Fruit fly (Drosophila melanogaster): ENCODE data around the gene pch2.

Gene pch2

dm6 chr3R:8524277-8524676 lies 37.3 kb downstream of the pch2 start (continued):
- no peak for TF ChIP-seq wor (GFP tag; IDR thresholded peaks at IDR 0.05)
- no peak for TF ChIP-seq CG4282 (GFP tag; optimal IDR thresholded peaks at IDR 0.05)
- no peak for TF ChIP-seq CG7963 (GFP tag; IDR thresholded peaks at IDR 0.05; ENCODE audit: partially characterized antibody)
- TF ChIP-seq ewg (GFP tag; optimal IDR thresholded peaks at IDR 0.05), result no peak
- TF ChIP-seq CG14050 (GFP tag; IDR thresholded peaks at IDR 0.05), result no peak; the same call in 2 of the 3 replicates
- TF ChIP-seq pum (GFP tag; optimal IDR thresholded peaks at IDR 0.05), result no peak
- TF ChIP-seq gcm2 (GFP tag; optimal IDR thresholded peaks at IDR 0.05), result no peak
- no peak for TF ChIP-seq maf-S (GFP tag; optimal IDR thresholded peaks at IDR 0.05)
- TF ChIP-seq CG31365 (tag; optimal IDR thresholded peaks at IDR 0.05), result no peak
- TF ChIP-seq exex (tag; optimal IDR thresholded peaks at IDR 0.05), result no peak
- TF ChIP-seq CG11696 (GFP tag; IDR thresholded peaks at IDR 0.05), result no peak
- TF ChIP-seq CG2678 (tag; optimal IDR thresholded peaks at IDR 0.05), result peak; percentile 55
- no peak for TF ChIP-seq Lhr (GFP tag; optimal IDR thresholded peaks at IDR 0.05)
- peak; percentile 6 for TF ChIP-seq NfI (GFP tag; optimal IDR thresholded peaks at IDR 0.05)
- TF ChIP-seq CG9797 (GFP tag; optimal IDR thresholded peaks at IDR 0.05), result no peak
- TF ChIP-seq repo (GFP tag; optimal IDR thresholded peaks at IDR 0.05), result no peak
- TF ChIP-seq CG12744 (GFP tag; optimal IDR thresholded peaks at IDR 0.05), result no peak
- no peak for TF ChIP-seq Hsf (GFP tag; optimal IDR thresholded peaks at IDR 0.05)
- TF ChIP-seq CG34224 (GFP tag; IDR thresholded peaks at IDR 0.05; ENCODE audit: partially characterized antibody), result no peak
- no peak for TF ChIP-seq slou (GFP tag; optimal IDR thresholded peaks at IDR 0.05)
- TF ChIP-seq CG17802 (tag; optimal IDR thresholded peaks at IDR 0.05), result no peak
- TF ChIP-seq Neu2 (GFP tag; optimal IDR thresholded peaks at IDR 0.05; ENCODE audit: borderline replicate concordance), result no peak
- no peak for TF ChIP-seq Hr51 (GFP tag; optimal IDR thresholded peaks at IDR 0.05)
- TF ChIP-seq CG30020 (tag; optimal IDR thresholded peaks at IDR 0.05), result no peak
- TF ChIP-seq dmrt11E (tag; optimal IDR thresholded peaks at IDR 0.05), result no peak
- TF ChIP-seq insv (GFP tag; optimal IDR thresholded peaks at IDR 0.05), result no peak
- no peak for TF ChIP-seq Gsc (GFP tag; IDR thresholded peaks at IDR 0.05)
- no peak for TF ChIP-seq CG14710 (tag; optimal IDR thresholded peaks at IDR 0.05)
- TF ChIP-seq CG1602 (GFP tag; optimal IDR thresholded peaks at IDR 0.05), result no peak
- TF ChIP-seq CG6689 (GFP tag; IDR thresholded peaks at IDR 0.05), result 0 out of 2 replicates have a peak, but pooled peaks have one; percentile 16
- peak; percentile 16; the same call in 1 of the 2 replicates for TF ChIP-seq Adf1 (GFP tag; IDR thresholded peaks at IDR 0.05)
- no peak for TF ChIP-seq Sox100B (GFP tag; optimal IDR thresholded peaks at IDR 0.05)
- no peak for TF ChIP-seq CG5180 (GFP tag; optimal IDR thresholded peaks at IDR 0.05)
- TF ChIP-seq sc (optimal IDR thresholded peaks at IDR 0.05), result no peak
- no peak for TF ChIP-seq sc (GFP tag; optimal IDR thresholded peaks at IDR 0.05)
- no peak for TF ChIP-seq crc (GFP tag; optimal IDR thresholded peaks at IDR 0.05)
- TF ChIP-seq zen2 (GFP tag; IDR thresholded peaks at IDR 0.05; ENCODE audit: partially characterized antibody), result no peak
- no peak for TF ChIP-seq ems (GFP tag; optimal IDR thresholded peaks at IDR 0.05)
- no peak for TF ChIP-seq nerfin-2 (GFP tag; IDR thresholded peaks at IDR 0.05; ENCODE audit: partially characterized antibody)
- 0 out of 2 replicates have a peak, but pooled peaks have one; percentile 8 for TF ChIP-seq ranshi (GFP tag; IDR thresholded peaks at IDR 0.05)
- peak; percentile 8 for TF ChIP-seq CG12942 (GFP tag; optimal IDR thresholded peaks at IDR 0.05)
- no peak for TF ChIP-seq Hand (GFP tag; optimal IDR thresholded peaks at IDR 0.05)
- no peak for TF ChIP-seq Eip74EF (GFP tag; optimal IDR thresholded peaks at IDR 0.05)
- no peak for TF ChIP-seq Tbp (GFP tag; optimal IDR thresholded peaks at IDR 0.05)
- TF ChIP-seq CG11085 (GFP tag; IDR thresholded peaks at IDR 0.05), result no peak
- TF ChIP-seq CG18599 (GFP tag; optimal IDR thresholded peaks at IDR 0.05), result peak; percentile 66
- 0 out of 2 replicates have a peak, but pooled peaks have one; percentile 21 for TF ChIP-seq CG14667 (GFP tag; IDR thresholded peaks at IDR 0.05)
- TF ChIP-seq bigmax (GFP tag; optimal IDR thresholded peaks at IDR 0.05), result no peak
- no peak for TF ChIP-seq CG3838 (GFP tag; optimal IDR thresholded peaks at IDR 0.05)
- TF ChIP-seq pnt (GFP tag; optimal IDR thresholded peaks at IDR 0.05), result no peak
- TF ChIP-seq Ets65A (GFP tag), result peak; percentile 82

Data from whole organism, embryonic.